Fruit fly (Drosophila melanogaster) whole organism, adult: ENCODE data around the gene Svil.

ENCODE experiments used
- CG11617 ChIP-seq: fragments of 200-800 bp; sonication (Bioruptor generic); optimal IDR thresholded peaks from 2 replicates; lab custom pipeline; 2017; ENCODE audit warnings: mild to moderate bottlenecking, missing biosample characterization, missing genetic modification reagents, missing genetic modification characterization
- CG12768 ChIP-seq: fragments of 200-800 bp; sonication (Bioruptor generic); optimal IDR thresholded peaks from 2 replicates; lab custom pipeline; 2017; ENCODE audit warnings: missing biosample characterization, missing genetic modification characterization, mild to moderate bottlenecking, moderate library complexity, missing genetic modification reagents
- CG14711 ChIP-seq: fragments of 200-800 bp; sonication (Bioruptor generic); optimal IDR thresholded peaks from 2 replicates; lab custom pipeline; 2018; ENCODE audit warnings: missing biosample characterization, mild to moderate bottlenecking, missing genetic modification characterization, moderate library complexity
- CG1620 ChIP-seq: fragments of 200-800 bp; sonication (Bioruptor generic); optimal IDR thresholded peaks from 2 replicates; lab custom pipeline; 2016; ENCODE audit warnings: missing biosample characterization, missing genetic modification characterization
- CG33017 ChIP-seq: fragments of 200-800 bp; sonication (Bioruptor generic); optimal IDR thresholded peaks from 2 replicates; lab custom pipeline; 2018; ENCODE audit warnings: missing biosample characterization, mild to moderate bottlenecking, missing genetic modification characterization, moderate library complexity
- CG5204 ChIP-seq: fragments of 200-800 bp; sonication (Bioruptor generic); optimal IDR thresholded peaks from 2 replicates; lab custom pipeline; 2016; ENCODE audit warnings: missing biosample characterization, missing genetic modification characterization
- CG7045 ChIP-seq: fragments of 200-800 bp; sonication (Bioruptor generic); optimal IDR thresholded peaks from 2 replicates; lab custom pipeline; 2017; ENCODE audit warnings: missing biosample characterization, mild to moderate bottlenecking, missing genetic modification characterization
- CG7101 ChIP-seq: fragments of 200-800 bp; sonication (Bioruptor generic); optimal IDR thresholded peaks from 2 replicates; lab custom pipeline; 2018; ENCODE audit warnings: missing biosample characterization, mild to moderate bottlenecking, missing genetic modification characterization, moderate library complexity
- Clk ChIP-seq: fragments of 200-800 bp; sonication (Bioruptor generic); optimal IDR thresholded peaks from 2 replicates; lab custom pipeline; 2017; ENCODE audit warnings: missing biosample characterization, missing genetic modification characterization
- Crg-1 ChIP-seq: fragments of 200-800 bp; sonication (Bioruptor generic); optimal IDR thresholded peaks from 2 replicates; lab custom pipeline; 2016; ENCODE audit warnings: missing biosample characterization, missing genetic modification characterization
- Hr96 ChIP-seq: fragments of 200-800 bp; sonication (Bioruptor generic); optimal IDR thresholded peaks from 2 replicates; lab custom pipeline; 2016; ENCODE audit warnings: missing biosample characterization, missing genetic modification characterization
- Mnt ChIP-seq: fragments of 200-800 bp; sonication (Bioruptor generic); optimal IDR thresholded peaks from 2 replicates; lab custom pipeline; 2016; ENCODE audit warnings: missing biosample characterization, mild to moderate bottlenecking, missing genetic modification characterization
- bab1 ChIP-seq: fragments of 200-800 bp; sonication (Bioruptor generic); optimal IDR thresholded peaks from 3 replicates; lab custom pipeline; 2019; ENCODE audit warnings: missing biosample characterization, mild to moderate bottlenecking, missing genetic modification characterization, moderate library complexity
- cic ChIP-seq: fragments of 200-800 bp; sonication (Bioruptor generic); optimal IDR thresholded peaks from 2 replicates; lab custom pipeline; 2017; ENCODE audit warnings: missing biosample characterization, mild to moderate bottlenecking, missing genetic modification characterization, moderate library complexity
- cnc ChIP-seq, 2 experiments: fragments of >200 bp; optimal IDR thresholded peaks; 2 replicates each; lab custom pipeline; 2017
- kay ChIP-seq: fragments of 200-800 bp; sonication (Bioruptor generic); peaks from one replicate; lab custom pipeline; 2016; ENCODE audit warnings: missing biosample characterization, missing genetic modification characterization, borderline replicate concordance
- ovo ChIP-seq: fragments of 200-800 bp; sonication (Bioruptor generic); optimal IDR thresholded peaks from 2 replicates; lab custom pipeline; 2016; ENCODE audit warnings: missing biosample characterization, missing genetic modification characterization
- pad ChIP-seq: fragments of 200-800 bp; sonication (Bioruptor generic); optimal IDR thresholded peaks from 3 replicates; lab custom pipeline; 2017; ENCODE audit warnings: missing biosample characterization, missing genetic modification characterization, mild to moderate bottlenecking, moderate library complexity, missing genetic modification reagents
- tj ChIP-seq: fragments of 200-800 bp; sonication (Bioruptor generic); optimal IDR thresholded peaks from 3 replicates; lab custom pipeline; 2017; ENCODE audit warnings: missing biosample characterization, mild to moderate bottlenecking, missing genetic modification characterization, moderate library complexity
- toe ChIP-seq: fragments of 200-800 bp; sonication (Bioruptor generic); optimal IDR thresholded peaks from 2 replicates; lab custom pipeline; 2016; ENCODE audit warnings: missing biosample characterization, missing genetic modification characterization

Gene Svil

DNA sequence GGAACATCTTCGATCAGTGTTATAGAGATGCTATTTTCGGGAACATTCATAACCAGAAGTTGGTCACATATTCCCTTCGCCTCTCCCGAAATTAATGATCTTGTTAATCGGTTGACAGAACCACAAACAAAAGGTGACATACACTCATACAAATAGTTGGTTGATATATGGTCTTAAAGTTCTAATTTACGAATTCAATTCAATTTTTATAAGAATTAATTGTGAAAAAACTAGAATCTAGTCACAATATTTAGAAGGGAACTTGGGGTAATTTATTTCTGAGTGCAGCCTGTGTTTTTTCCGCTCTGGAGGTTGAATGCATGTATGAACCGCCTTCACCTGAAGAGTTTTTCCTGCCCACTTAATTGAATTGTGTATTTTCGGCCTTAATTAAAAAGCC is 22.3 kb downstream of the Svil start:
- TF ChIP-seq Hr96 (GFP tag; lab: Kevin White, UChicago) = no peak
- TF ChIP-seq CG1620 (GFP tag; lab: Kevin White, UChicago) = no peak
- no peak for TF ChIP-seq Clk (GFP tag; lab: Kevin White, UChicago)
- TF ChIP-seq CG5204 = no peak
- TF ChIP-seq ovo (GFP tag; lab: Kevin White, UChicago) = no peak
- TF ChIP-seq CG11617 (GFP tag; lab: Kevin White, UChicago) = no peak
- no peak for TF ChIP-seq pad (GFP tag; lab: Kevin White, UChicago)
- TF ChIP-seq toe = no peak
- no peak for TF ChIP-seq cic (GFP tag; lab: Kevin White, UChicago)
- TF ChIP-seq CG33017 (tag; lab: Kevin White, UChicago) = no peak
- TF ChIP-seq CG7101 (tag; lab: Kevin White, UChicago) = no peak

DNA sequence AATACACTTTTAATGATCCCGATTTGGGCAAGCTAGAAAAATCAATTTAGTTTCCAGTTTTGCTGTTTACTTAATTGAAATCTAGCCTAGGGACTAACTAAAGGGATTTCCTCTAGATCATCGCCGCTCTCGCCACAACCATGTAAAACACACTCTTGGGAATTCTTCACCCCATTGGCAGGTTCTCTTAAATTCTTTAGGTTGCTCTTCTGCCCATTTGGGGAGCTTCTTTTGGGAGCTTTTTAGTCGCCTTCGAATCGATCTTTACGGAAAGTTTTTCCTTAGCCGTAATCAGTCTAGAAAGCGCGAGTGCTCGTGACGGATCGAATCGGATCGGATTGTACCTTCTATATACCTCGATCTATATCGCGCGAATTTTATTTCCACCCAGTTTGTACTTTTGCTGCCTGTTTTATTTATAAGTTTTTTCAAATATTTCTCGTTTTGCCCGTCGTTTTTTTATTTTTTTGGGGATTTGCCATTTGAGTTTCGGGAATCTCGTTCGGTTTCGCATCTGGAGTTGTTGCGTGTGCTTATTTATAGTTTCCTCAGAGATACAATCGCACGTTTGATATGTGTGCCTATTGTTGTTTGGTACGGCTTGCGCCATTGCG is 22.9 kb downstream of the Svil start:
- no peak for TF ChIP-seq CG1620 (GFP tag; lab: Kevin White, UChicago)
- TF ChIP-seq CG33017 (tag; lab: Kevin White, UChicago) = peak; percentile 10
- TF ChIP-seq kay = peak; percentile 9
- no peak for TF ChIP-seq toe
- no peak for TF ChIP-seq CG5204
- no peak for TF ChIP-seq tj
- TF ChIP-seq Mnt (GFP tag; lab: Kevin White, UChicago) = peak; percentile 17
- no peak for TF ChIP-seq Clk (GFP tag; lab: Kevin White, UChicago)
- no peak for TF ChIP-seq CG7045 (GFP tag; lab: Kevin White, UChicago)
- TF ChIP-seq CG12768 (GFP tag; lab: Kevin White, UChicago) = no peak
- TF ChIP-seq cnc (optimal IDR thresholded peaks at IDR 0.05; lab: Kevin White, UChicago) = no peak
- TF ChIP-seq cic (GFP tag; lab: Kevin White, UChicago) = no peak
- no peak for TF ChIP-seq CG11617 (GFP tag; lab: Kevin White, UChicago)

DNA sequence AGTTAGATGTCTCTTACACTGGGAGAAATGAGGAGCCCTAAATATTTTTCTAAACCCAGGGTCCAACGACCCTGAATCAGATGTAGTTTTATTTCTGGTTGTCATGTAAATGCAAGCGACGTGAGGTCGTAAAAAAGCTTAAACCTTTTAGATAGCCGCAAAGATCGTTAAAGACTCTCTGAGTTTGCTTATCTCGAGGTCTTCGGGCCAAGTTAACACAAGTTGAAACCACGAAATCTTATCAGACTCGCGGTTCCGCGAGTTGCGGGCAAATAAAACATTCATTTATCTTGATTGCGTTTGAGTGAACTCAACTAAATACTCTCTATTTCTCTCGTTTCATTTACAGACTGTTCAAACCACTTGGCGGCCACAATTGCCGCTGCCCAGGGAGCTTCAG is 24.8 kb downstream of the Svil start:
- TF ChIP-seq cic (GFP tag; lab: Kevin White, UChicago) (peak; percentile 31), cnc (optimal IDR thresholded peaks at IDR 0.05; lab: Kevin White, UChicago) (no peak), Hr96 (GFP tag; lab: Kevin White, UChicago) (no peak), CG12768 (GFP tag; lab: Kevin White, UChicago) (no peak), CG1620 (GFP tag; lab: Kevin White, UChicago) (no peak), CG33017 (tag; lab: Kevin White, UChicago) (peak; percentile 11)

DNA sequence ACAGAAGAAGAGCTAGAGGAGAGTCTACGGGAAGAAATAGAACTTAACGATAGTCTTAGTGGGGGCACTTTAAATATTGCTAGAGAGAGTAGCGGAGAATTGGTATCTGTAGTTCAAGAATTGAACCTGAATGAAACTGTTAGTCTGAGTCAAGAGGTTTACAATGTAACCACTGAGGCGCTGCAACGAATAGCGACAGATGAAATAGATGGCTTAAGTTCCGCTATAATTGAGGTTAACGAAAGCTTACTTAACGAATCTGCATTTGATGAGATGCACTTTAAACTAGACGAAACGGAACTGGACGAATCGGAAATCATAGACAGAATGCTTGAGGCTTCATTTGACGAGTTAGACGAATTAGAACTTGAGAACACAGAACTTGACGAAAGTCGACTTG is 29.8 kb downstream of the Svil start:
- TF ChIP-seq CG14711 (tag; lab: Kevin White, UChicago) (no peak), CG11617 (GFP tag; lab: Kevin White, UChicago) (no peak), toe (no peak), tj (no peak), bab1 (GFP tag; lab: Kevin White, UChicago) (no peak), kay (no peak), Clk (GFP tag; lab: Kevin White, UChicago) (no peak), CG33017 (tag; lab: Kevin White, UChicago) (no peak), pad (GFP tag; lab: Kevin White, UChicago) (no peak), Mnt (GFP tag; lab: Kevin White, UChicago) (no peak)

DNA sequence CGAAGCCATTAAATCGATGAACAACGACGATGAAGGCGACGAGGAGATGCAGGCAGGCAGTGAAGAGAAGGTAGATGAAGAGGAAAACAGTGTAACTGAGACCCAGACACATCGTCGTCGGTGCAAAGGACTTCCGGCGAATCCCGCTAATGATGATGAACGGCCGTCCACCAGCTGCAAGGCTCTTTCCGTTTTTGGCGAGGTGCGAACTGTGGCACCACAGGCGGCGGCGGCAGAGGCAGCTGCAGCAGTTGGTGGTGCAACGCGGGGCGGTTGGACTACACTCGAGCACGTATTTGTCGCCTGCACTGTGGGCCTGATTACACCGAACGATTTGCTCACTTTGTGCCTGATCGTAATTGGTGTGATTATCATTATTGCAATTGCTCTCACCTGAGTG is 30.5 kb downstream of the Svil start:
- TF ChIP-seq toe = no peak
- TF ChIP-seq CG11617 (GFP tag; lab: Kevin White, UChicago) = no peak
- TF ChIP-seq cic (GFP tag; lab: Kevin White, UChicago) = no peak
- no peak for TF ChIP-seq CG7101 (tag; lab: Kevin White, UChicago)
- TF ChIP-seq CG1620 (GFP tag; lab: Kevin White, UChicago) = no peak
- TF ChIP-seq CG12768 (GFP tag; lab: Kevin White, UChicago) = no peak
- TF ChIP-seq Mnt (GFP tag; lab: Kevin White, UChicago) = no peak
- TF ChIP-seq CG33017 (tag; lab: Kevin White, UChicago) = no peak
- TF ChIP-seq tj = no peak
- TF ChIP-seq Clk (GFP tag; lab: Kevin White, UChicago) = no peak

DNA sequence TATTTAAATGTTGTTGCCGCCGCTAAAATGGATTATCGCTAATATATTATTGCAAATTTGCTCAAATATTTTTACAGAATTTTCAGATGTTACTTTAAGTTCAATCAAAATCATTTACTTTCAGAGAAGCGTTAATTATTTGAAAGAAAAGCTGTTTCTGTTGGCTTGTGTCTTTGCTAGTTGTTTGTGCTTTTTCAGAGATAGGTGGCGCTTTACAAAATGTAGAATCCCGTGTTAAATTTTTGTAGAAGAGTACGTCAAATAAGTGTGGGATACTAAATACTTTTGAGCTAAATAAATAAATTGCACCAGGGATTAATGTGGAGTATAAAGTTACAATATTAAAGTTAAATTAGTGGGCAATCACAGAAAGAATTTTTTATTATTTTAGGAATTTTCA is 31.8 kb downstream of the Svil start:
- peak; percentile 10 for TF ChIP-seq bab1 (GFP tag; lab: Kevin White, UChicago)
- TF ChIP-seq CG33017 (tag; lab: Kevin White, UChicago) = no peak
- TF ChIP-seq Mnt (GFP tag; lab: Kevin White, UChicago) = no peak
- no peak for TF ChIP-seq CG5204
- no peak for TF ChIP-seq pad (GFP tag; lab: Kevin White, UChicago)

DNA sequence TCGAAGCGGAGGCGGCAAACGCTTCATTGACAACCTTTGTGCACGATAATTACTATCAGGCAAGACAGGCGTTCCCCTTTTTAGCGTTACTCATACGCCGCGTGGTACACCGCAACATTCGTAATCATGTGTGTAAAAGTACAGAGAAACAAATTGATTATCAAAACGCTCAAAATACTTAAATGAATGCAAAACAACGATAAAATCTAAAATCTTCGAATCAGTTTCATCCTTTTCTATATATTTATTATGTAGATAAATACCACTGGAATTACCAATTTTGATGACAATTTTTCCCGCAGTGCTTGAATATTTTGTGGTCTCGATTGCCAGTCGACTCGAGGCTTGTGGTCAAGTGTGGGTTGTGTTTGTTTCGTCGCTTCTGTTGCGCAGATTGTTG is 33.4 kb downstream of the Svil start:
- TF ChIP-seq CG14711 (tag; lab: Kevin White, UChicago) = no peak
- TF ChIP-seq cic (GFP tag; lab: Kevin White, UChicago) = no peak
- no peak for TF ChIP-seq kay
- no peak for TF ChIP-seq CG7101 (tag; lab: Kevin White, UChicago)
- no peak for TF ChIP-seq CG12768 (GFP tag; lab: Kevin White, UChicago)
- no peak for TF ChIP-seq CG5204
- no peak for TF ChIP-seq Clk (GFP tag; lab: Kevin White, UChicago)
- TF ChIP-seq Mnt (GFP tag; lab: Kevin White, UChicago) = no peak
- TF ChIP-seq CG11617 (GFP tag; lab: Kevin White, UChicago) = no peak
- TF ChIP-seq ovo (GFP tag; lab: Kevin White, UChicago) = no peak
- TF ChIP-seq Crg-1 (GFP tag; lab: Kevin White, UChicago) = no peak
- TF ChIP-seq toe = no peak
- TF ChIP-seq pad (GFP tag; lab: Kevin White, UChicago) = no peak
- no peak for TF ChIP-seq tj
- TF ChIP-seq CG33017 (tag; lab: Kevin White, UChicago) = no peak
- TF ChIP-seq CG1620 (GFP tag; lab: Kevin White, UChicago) = no peak
- no peak for TF ChIP-seq Hr96 (GFP tag; lab: Kevin White, UChicago)
- TF ChIP-seq CG7045 (GFP tag; lab: Kevin White, UChicago) = no peak
- no peak for TF ChIP-seq cnc (optimal IDR thresholded peaks at IDR 0.05; lab: Kevin White, UChicago)
